Worm (Caenorhabditis elegans): ENCODE data around the gene kvs-5.

DNA sequence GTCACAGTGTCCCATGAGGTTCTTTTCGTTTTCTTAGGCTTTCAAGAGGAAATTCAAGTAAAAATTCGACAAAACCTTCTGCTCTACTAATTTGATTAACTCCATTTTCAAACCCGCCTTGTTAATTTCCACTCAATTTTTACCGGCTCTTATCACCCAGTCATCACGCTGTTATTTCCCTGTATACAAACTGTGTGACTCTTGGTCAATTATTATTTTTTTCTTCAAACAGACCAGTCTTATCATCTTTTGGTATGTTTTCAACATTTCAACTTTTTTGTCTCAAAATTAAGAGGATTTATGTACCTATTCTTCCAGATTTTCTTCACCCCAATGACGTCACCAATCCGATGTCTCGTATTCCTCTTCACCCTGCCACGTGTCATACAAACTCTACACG lies 41.9 kb downstream of the kvs-5 start, which contains the start of gene ugt-52:
- TF ChIP-seq tbx-2 (tag; optimal IDR thresholded peaks at IDR 0.05) (no peak), pqm-1 (tag; optimal IDR thresholded peaks at IDR 0.05) (no peak), ama-1 (optimal IDR thresholded peaks at IDR 0.05) (no peak), hlh-8 (tag; optimal IDR thresholded peaks at IDR 0.05) (no peak), elt-4 (tag; optimal IDR thresholded peaks at IDR 0.05) (no peak), ceh-48 (tag; optimal IDR thresholded peaks at IDR 0.05) (no peak), ceh-31 (tag; optimal IDR thresholded peaks at IDR 0.05) (no peak), fkh-10 (GFP tag; optimal IDR thresholded peaks at IDR 0.05) (no peak), fkh-6 (tag; optimal IDR thresholded peaks at IDR 0.05) (no peak), zip-5 (tag; optimal IDR thresholded peaks at IDR 0.05) (no peak)
